Fruit fly (Drosophila melanogaster) whole organism, embryonic: ENCODE measurements around the gene Hs2st.

Experiments
- Abd-B ChIP-seq: fragments of 200-800 bp; sonication (Bioruptor generic); optimal IDR thresholded peaks from 2 replicates; lab custom pipeline; 2018; ENCODE audit warnings: missing biosample characterization, mild to moderate bottlenecking, missing genetic modification characterization, moderate library complexity
- BEAF-32 ChIP-seq: fragments of 200-800 bp; sonication (Bioruptor generic); optimal IDR thresholded peaks from 3 replicates; lab custom pipeline; 2017; ENCODE audit warnings: missing biosample characterization, missing genetic modification characterization, mild to moderate bottlenecking, moderate library complexity, missing genetic modification reagents
- CG1024 ChIP-seq: fragments of 200-800 bp; sonication (Bioruptor generic); IDR thresholded peaks from 2 replicates; pipeline ENCODE4 v1.3.6; 2022; ENCODE audit warnings: missing biosample characterization, missing genetic modification characterization
- CG10979 ChIP-seq: fragments of 200-800 bp; sonication (Bioruptor generic); optimal IDR thresholded peaks from 2 replicates; lab custom pipeline; 2018; ENCODE audit warnings: missing biosample characterization, mild to moderate bottlenecking, missing genetic modification characterization, moderate library complexity
- CG11247 ChIP-seq: fragments of 200-800 bp; sonication (Bioruptor generic); IDR thresholded peaks from 2 replicates; pipeline ENCODE4 v1.3.6; 2022; ENCODE audit warnings: missing biosample characterization, missing genetic modification characterization
- CG12744 ChIP-seq: fragments of 200-800 bp; sonication (Bioruptor generic); optimal IDR thresholded peaks from 2 replicates; lab custom pipeline; 2016; ENCODE audit warnings: missing biosample characterization, missing genetic modification characterization
- CG1529 ChIP-seq: fragments of 200-800 bp; sonication (Bioruptor generic); optimal IDR thresholded peaks from 3 replicates; lab custom pipeline; 2018; ENCODE audit warnings: missing biosample characterization, missing genetic modification characterization
- CG16863 ChIP-seq: fragments of 200-800 bp; sonication (Bioruptor generic); optimal IDR thresholded peaks from 3 replicates; lab custom pipeline; 2016; ENCODE audit warnings: missing biosample characterization, missing genetic modification characterization
- CG17186 ChIP-seq: fragments of 200-800 bp; sonication (Bioruptor generic); optimal IDR thresholded peaks from 3 replicates; lab custom pipeline; 2017; ENCODE audit warnings: missing biosample characterization, missing genetic modification reagents, missing genetic modification characterization
- CG18619 ChIP-seq: fragments of 200-800 bp; sonication (Bioruptor generic); optimal IDR thresholded peaks from 3 replicates; lab custom pipeline; 2017; ENCODE audit warnings: missing biosample characterization, mild to moderate bottlenecking, missing genetic modification characterization
- CG30431 ChIP-seq: fragments of 200-800 bp; sonication (Bioruptor generic); optimal IDR thresholded peaks from 2 replicates; lab custom pipeline; 2017; ENCODE audit warnings: missing biosample characterization, missing genetic modification characterization
- CG31365 ChIP-seq: fragments of 200-800 bp; sonication (Bioruptor generic); optimal IDR thresholded peaks from 2 replicates; lab custom pipeline; 2018; ENCODE audit warnings: missing biosample characterization, mild to moderate bottlenecking, missing genetic modification characterization
- CG32532 ChIP-seq: fragments of 200-800 bp; sonication (Bioruptor generic); IDR thresholded peaks from 2 replicates; pipeline ENCODE4 v1.3.6; 2022; ENCODE audit warnings: missing biosample characterization, missing genetic modification characterization
- CG6254 ChIP-seq: fragments of 200-800 bp; sonication (Bioruptor generic); optimal IDR thresholded peaks from 3 replicates; lab custom pipeline; 2017; ENCODE audit warnings: mild to moderate bottlenecking, missing biosample characterization, missing genetic modification reagents, missing genetic modification characterization
- CG6689 ChIP-seq: fragments of 200-800 bp; sonication (Bioruptor generic); IDR thresholded peaks from 2 replicates; pipeline ENCODE4 v1.3.6; 2022; ENCODE audit warnings: missing biosample characterization, missing genetic modification characterization
- CG9932 ChIP-seq: fragments of 200-800 bp; sonication (Bioruptor generic); IDR thresholded peaks from 2 replicates; pipeline ENCODE4 v1.3.6; 2022; ENCODE audit warnings: missing biosample characterization, missing genetic modification characterization
- Dll ChIP-seq: fragments of 200-800 bp; sonication (Bioruptor generic); IDR thresholded peaks from 4 replicates; pipeline ENCODE4 v1.3.6; 2022; ENCODE audit warnings: missing biosample characterization, missing genetic modification characterization; ENCODE audit not compliant: partially characterized antibody
- Doc2 ChIP-seq: fragments of 200-800 bp; sonication (Bioruptor generic); IDR thresholded peaks from 2 replicates; pipeline ENCODE4 v1.3.6; 2022; ENCODE audit warnings: missing biosample characterization, missing genetic modification characterization
- E2f2 ChIP-seq: fragments of 200-800 bp; sonication (Bioruptor generic); IDR thresholded peaks from 2 replicates; pipeline ENCODE4 v1.3.6; 2022; ENCODE audit warnings: missing biosample characterization, missing genetic modification characterization
- HLH3B ChIP-seq: fragments of 200-800 bp; sonication (Bioruptor generic); IDR thresholded peaks from 2 replicates; pipeline ENCODE4 v1.3.6; 2022; ENCODE audit warnings: missing biosample characterization, missing genetic modification characterization
- Hr39 ChIP-seq: fragments of >200 bp; optimal IDR thresholded peaks from 2 replicates; lab custom pipeline; 2017
- MESR4 ChIP-seq: fragments of 200-800 bp; sonication (Bioruptor generic); optimal IDR thresholded peaks from 2 replicates; lab custom pipeline; 2018; ENCODE audit warnings: missing biosample characterization, mild to moderate bottlenecking, missing genetic modification characterization, moderate library complexity
- Nf-YB ChIP-seq: fragments of 200-800 bp; sonication (Bioruptor generic); optimal IDR thresholded peaks from 3 replicates; lab custom pipeline; 2019; ENCODE audit warnings: missing biosample characterization, mild to moderate bottlenecking, missing genetic modification characterization, moderate library complexity
- Nf-YC ChIP-seq: fragments of 200-800 bp; optimal IDR thresholded peaks from 3 replicates; lab custom pipeline; 2019; ENCODE audit warnings: missing biosample characterization, mild to moderate bottlenecking, missing genetic modification characterization, moderate library complexity
- Oaz ChIP-seq: fragments of 200-800 bp; sonication (Bioruptor generic); IDR thresholded peaks from 2 replicates; pipeline ENCODE4 v1.3.6; 2022; ENCODE audit warnings: missing biosample characterization, missing genetic modification characterization
- Ravus ChIP-seq: fragments of 200-800 bp; sonication (Bioruptor generic); IDR thresholded peaks from 2 replicates; pipeline ENCODE4 v1.3.6; 2022; ENCODE audit warnings: missing biosample characterization, missing genetic modification characterization
- Sry-β ChIP-seq: fragments of 200-800 bp; sonication (Bioruptor generic); optimal IDR thresholded peaks from 2 replicates; lab custom pipeline; 2018; ENCODE audit warnings: missing biosample characterization, mild to moderate bottlenecking, missing genetic modification characterization, moderate library complexity
- Usf ChIP-seq: fragments of 200-800 bp; sonication (Bioruptor generic); optimal IDR thresholded peaks from 2 replicates; lab custom pipeline; 2017; ENCODE audit warnings: missing genotype, missing biosample characterization, missing genetic modification characterization
- Xrp1 ChIP-seq: fragments of 200-800 bp; sonication (Bioruptor generic); IDR thresholded peaks from 2 replicates; pipeline ENCODE4 v1.3.6; 2022; ENCODE audit warnings: missing biosample characterization, missing genetic modification characterization
- ara ChIP-seq: fragments of 200-800 bp; sonication (Bioruptor generic); IDR thresholded peaks from 2 replicates; pipeline ENCODE4 v1.3.6; 2022; ENCODE audit warnings: missing biosample characterization, missing genetic modification characterization
- ato ChIP-seq: fragments of 200-800 bp; sonication (Bioruptor generic); IDR thresholded peaks from 2 replicates; pipeline ENCODE4 v1.3.6; 2022; ENCODE audit warnings: missing biosample characterization, missing genetic modification characterization; ENCODE audit not compliant: partially characterized antibody
- bigmax ChIP-seq: fragments of 200-800 bp; sonication (Bioruptor generic); optimal IDR thresholded peaks from 2 replicates; lab custom pipeline; 2018; ENCODE audit warnings: missing biosample characterization, mild to moderate bottlenecking, missing genetic modification characterization
- cas ChIP-seq: fragments of 200-800 bp; sonication (Bioruptor generic); IDR thresholded peaks from 2 replicates; pipeline ENCODE4 v1.3.6; 2022; ENCODE audit warnings: missing biosample characterization, missing genetic modification characterization
- dpn ChIP-seq, 2 experiments: fragments of 200-800 bp; sonication (Bioruptor generic); optimal IDR thresholded peaks; 3 replicates each; lab custom pipeline; 2016; ENCODE audit warnings: missing biosample characterization in 2 of 2, missing genetic modification characterization in 2 of 2
- emc ChIP-seq: fragments of 200-800 bp; sonication (Bioruptor generic); optimal IDR thresholded peaks from 2 replicates; lab custom pipeline; 2016; ENCODE audit warnings: missing biosample characterization, missing genetic modification characterization
- ems ChIP-seq: fragments of 200-800 bp; sonication (Bioruptor generic); optimal IDR thresholded peaks from 3 replicates; lab custom pipeline; 2016; ENCODE audit warnings: missing biosample characterization, missing genetic modification characterization
- eve ChIP-seq, 2 experiments: fragments of >200 bp; optimal IDR thresholded peaks; 2 replicates each; lab custom pipeline; 2017; ENCODE audit warnings: missing biosample characterization in 2 of 2, missing genetic modification characterization in 2 of 2
- fd102C ChIP-seq: fragments of 200-800 bp; sonication (Bioruptor generic); optimal IDR thresholded peaks from 2 replicates; lab custom pipeline; 2018; ENCODE audit warnings: missing biosample characterization, mild to moderate bottlenecking, missing genetic modification characterization, moderate library complexity
- gt ChIP-seq: fragments of 200-800 bp; sonication (Bioruptor generic); IDR thresholded peaks from 2 replicates; pipeline ENCODE4 v1.3.6; 2022; ENCODE audit warnings: missing biosample characterization, missing genetic modification characterization
- pan ChIP-seq, 4 experiments: fragments of >200 bp in 3 of 4; fragments of 200-800 bp in 1 of 4; sonication (Bioruptor generic) in 1 of 4; optimal IDR thresholded peaks in 3 of 4; IDR thresholded peaks in 1 of 4; 2 replicates each; pipeline versions ENCODE4 v1.3.6 to Lab custom; 2017 to 2022; ENCODE audit warnings: missing biosample characterization in 2 of 4, missing genetic modification characterization in 2 of 4, mixed read lengths in 1 of 4
- salm ChIP-seq: fragments of 200-800 bp; sonication (Bioruptor generic); optimal IDR thresholded peaks from 2 replicates; lab custom pipeline; 2018; ENCODE audit warnings: missing biosample characterization, mild to moderate bottlenecking, missing genetic modification characterization
- sima ChIP-seq: fragments of 200-800 bp; sonication (Bioruptor generic); optimal IDR thresholded peaks from 2 replicates; lab custom pipeline; 2016; ENCODE audit warnings: missing biosample characterization, missing genetic modification characterization
- slou ChIP-seq: fragments of 200-800 bp; sonication (Bioruptor generic); optimal IDR thresholded peaks from 3 replicates; lab custom pipeline; 2016; ENCODE audit warnings: missing biosample characterization, missing genetic modification characterization
- sna ChIP-seq: fragments of 200-800 bp; sonication (Bioruptor generic); IDR thresholded peaks from 2 replicates; pipeline ENCODE4 v1.3.6; 2022; ENCODE audit warnings: missing biosample characterization, missing genetic modification characterization; ENCODE audit not compliant: partially characterized antibody
- sqz ChIP-seq: fragments of 200-800 bp; sonication (Bioruptor generic); optimal IDR thresholded peaks from 3 replicates; lab custom pipeline; 2018; ENCODE audit warnings: missing biosample characterization, mild to moderate bottlenecking, missing genetic modification characterization
- tgo ChIP-seq: fragments of 200-800 bp; sonication (Bioruptor generic); IDR thresholded peaks from 3 replicates; pipeline ENCODE4 v1.3.6; 2022; ENCODE audit warnings: missing biosample characterization, missing genetic modification characterization
- unc-4 ChIP-seq: fragments of 200-800 bp; sonication (Bioruptor generic); IDR thresholded peaks from 2 replicates; pipeline ENCODE4 v1.3.6; 2022; ENCODE audit warnings: missing biosample characterization, missing genetic modification characterization; ENCODE audit not compliant: partially characterized antibody
- vfl ChIP-seq: fragments of 200-800 bp; sonication (Bioruptor generic); optimal IDR thresholded peaks from 2 replicates; lab custom pipeline; 2016; ENCODE audit warnings: missing biosample characterization, missing genetic modification characterization
- wdn ChIP-seq: fragments of 200-800 bp; sonication (Bioruptor generic); IDR thresholded peaks from 2 replicates; pipeline ENCODE4 v1.3.6; 2022; ENCODE audit warnings: missing biosample characterization, missing genetic modification characterization
- zf30C ChIP-seq: fragments of 200-800 bp; sonication (Bioruptor generic); optimal IDR thresholded peaks from 3 replicates; lab custom pipeline; 2018; ENCODE audit warnings: missing biosample characterization, mild to moderate bottlenecking, missing genetic modification characterization

The Hs2st gene

DNA sequence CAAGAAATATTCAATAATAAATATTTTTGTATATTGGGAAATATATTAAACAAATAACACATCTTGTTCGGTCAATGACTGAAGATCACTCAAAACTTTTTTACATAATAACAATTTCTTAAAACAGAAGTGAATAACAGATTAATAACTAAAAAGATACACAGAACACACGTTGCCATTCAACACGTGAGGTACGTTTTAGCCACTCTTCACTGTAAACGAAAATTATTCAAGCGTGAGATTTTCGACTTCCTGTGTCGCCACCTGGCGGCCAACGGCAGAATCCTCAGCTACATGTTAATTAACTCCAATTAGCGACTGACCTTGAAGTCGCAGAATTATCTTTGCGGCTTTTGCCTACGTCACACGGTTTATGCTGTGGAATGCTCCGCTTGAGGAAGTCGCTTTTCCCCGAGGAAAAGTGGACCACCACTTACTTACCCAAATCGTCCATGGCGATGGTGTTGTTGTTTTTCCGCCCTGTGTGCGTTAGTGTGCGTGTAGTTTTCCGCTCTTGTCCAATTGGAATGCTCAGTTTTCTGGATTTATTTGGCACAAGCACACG lies 18.7 kb downstream of the Hs2st start (continued):
- TF ChIP-seq CG32532 (GFP tag; lab: Robert Waterston, UW) = peak; percentile 83
- peak; percentile 70 for TF ChIP-seq ara (GFP tag; lab: Robert Waterston, UW)
- TF ChIP-seq CG12744 = no peak
- TF ChIP-seq pan (optimal IDR thresholded peaks at IDR 0.05; lab: Kevin White, UChicago) = no peak
- TF ChIP-seq pan (GFP tag; optimal IDR thresholded peaks at IDR 0.05 in 1 of 2, IDR thresholded peaks at IDR 0.05 in 1 of 2) = peak in 1 of 2 experiments; percentile 79
- TF ChIP-seq Oaz (GFP tag; lab: Robert Waterston, UW) = peak; percentile 23; the same call in 1 of the 2 replicates
- TF ChIP-seq slou (GFP tag; lab: Kevin White, UChicago) = peak; percentile 44
- no peak for TF ChIP-seq Dll
- TF ChIP-seq CG1024 (GFP tag; lab: Robert Waterston, UW) = no peak
- no peak for TF ChIP-seq sqz
- TF ChIP-seq CG31365 (tag; lab: Kevin White, UChicago) = no peak
- peak; percentile 65 for TF ChIP-seq CG18619 (GFP tag; lab: Kevin White, UChicago)
- TF ChIP-seq Doc2 (GFP tag; lab: Robert Waterston, UW) = no peak
- TF ChIP-seq ato (GFP tag; lab: Robert Waterston, UW) = no peak
- peak; percentile 49 for TF ChIP-seq E2f2 (GFP tag; lab: Robert Waterston, UW)
- peak; percentile 46 for TF ChIP-seq salm (tag; lab: Kevin White, UChicago)
- TF ChIP-seq tgo = peak; percentile 69
- TF ChIP-seq CG6254 (GFP tag; lab: Kevin White, UChicago) = peak; percentile 71
- TF ChIP-seq dpn (GFP tag; optimal IDR thresholded peaks at IDR 0.05; lab: Kevin White, UChicago) = peak; percentile 58 to 64
- TF ChIP-seq sima (GFP tag; lab: Kevin White, UChicago) = no peak
- TF ChIP-seq Sry-β (GFP tag; lab: Kevin White, UChicago) = no peak
- TF ChIP-seq Usf (GFP tag; lab: Kevin White, UChicago) = peak; percentile 39
- TF ChIP-seq MESR4 (GFP tag; lab: Kevin White, UChicago) = no peak
- 0 out of 2 replicates have a peak, but pooled peaks have one; percentile 38 for TF ChIP-seq wdn
- peak; percentile 85 for TF ChIP-seq Nf-YC (tag; lab: Kevin White, UChicago)
- TF ChIP-seq CG1529 (GFP tag; lab: Kevin White, UChicago) = peak; percentile 52
- TF ChIP-seq vfl = peak; percentile 40
- TF ChIP-seq eve (GFP tag; optimal IDR thresholded peaks at IDR 0.05; lab: Kevin White, UChicago) = no peak
- TF ChIP-seq Nf-YB (GFP tag; lab: Kevin White, UChicago) = no peak
- peak; percentile 67 for TF ChIP-seq CG9932 (GFP tag; lab: Robert Waterston, UW)
- TF ChIP-seq Hr39 (lab: Kevin White, UChicago) = no peak
- TF ChIP-seq CG10979 (tag; lab: Kevin White, UChicago) = peak; percentile 75
- no peak for TF ChIP-seq zf30C (GFP tag; lab: Kevin White, UChicago)
- TF ChIP-seq bigmax (GFP tag; lab: Kevin White, UChicago) = no peak
- no peak for TF ChIP-seq BEAF-32 (GFP tag; lab: Kevin White, UChicago)
- TF ChIP-seq CG6689 (GFP tag; lab: Robert Waterston, UW) = peak; percentile 64; the same call in 1 of the 2 replicates
- peak; percentile 60 for TF ChIP-seq CG11247 (GFP tag; lab: Robert Waterston, UW)
- no peak for TF ChIP-seq sna
- no peak for TF ChIP-seq emc (GFP tag; lab: Kevin White, UChicago)
- no peak for TF ChIP-seq unc-4 (GFP tag; lab: Robert Waterston, UW)
- no peak for TF ChIP-seq gt (GFP tag; lab: Robert Waterston, UW)
- peak; percentile 64 for TF ChIP-seq CG30431
- peak; percentile 30; the same call in 1 of the 2 replicates for TF ChIP-seq Ravus (GFP tag; lab: Robert Waterston, UW)
- TF ChIP-seq Abd-B (GFP tag; lab: Kevin White, UChicago) = peak; percentile 39
- no peak for TF ChIP-seq CG17186
- TF ChIP-seq CG16863 = peak; percentile 39
- no peak for TF ChIP-seq fd102C (GFP tag; lab: Kevin White, UChicago)
- TF ChIP-seq ems (GFP tag; lab: Kevin White, UChicago) = no peak
- TF ChIP-seq Xrp1 (GFP tag; lab: Robert Waterston, UW) = peak; percentile 75
- no peak for TF ChIP-seq cas (GFP tag; lab: Robert Waterston, UW)
- TF ChIP-seq HLH3B (GFP tag; lab: Robert Waterston, UW) = peak; percentile 70
